Worm (Caenorhabditis elegans): ENCODE results near the gene spig-8.

DNA sequence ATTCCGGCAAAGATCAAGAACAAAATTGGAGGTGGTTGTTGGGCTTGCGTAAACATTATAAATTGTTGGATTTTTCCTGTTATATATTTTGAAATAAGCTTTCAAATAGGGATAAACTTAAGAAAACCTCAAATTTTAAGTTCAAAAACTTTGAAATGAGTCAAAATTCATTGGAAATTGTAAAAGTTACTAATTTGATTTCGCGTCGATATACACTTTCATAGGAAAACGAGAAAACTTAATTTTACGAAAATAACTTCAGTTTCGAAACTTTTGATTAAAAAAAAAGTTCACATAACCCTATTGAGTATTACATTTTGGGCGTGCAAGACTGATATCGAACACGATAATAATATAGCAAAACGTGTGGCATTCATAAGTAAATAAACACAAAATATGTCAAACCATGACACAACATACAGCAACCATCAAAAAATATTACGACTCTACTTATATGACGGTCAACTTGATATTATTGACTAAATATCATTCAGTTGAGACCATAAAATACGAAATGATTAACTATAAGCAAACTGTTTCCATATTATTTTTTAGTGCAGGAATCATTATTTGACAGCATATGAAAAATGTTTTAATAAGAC lies 41.5 kb downstream of the spig-8 start:
- TF ChIP-seq tra-4 (tag; optimal IDR thresholded peaks at IDR 0.05) (no peak), scrt-1 (GFP tag; IDR thresholded peaks at IDR 0.05) (no peak), flt-1 (GFP tag; IDR thresholded peaks at IDR 0.05) (no peak), ama-1 (optimal IDR thresholded peaks at IDR 0.05) (no peak), ceh-13 (GFP tag; optimal IDR thresholded peaks at IDR 0.05) (no peak), aly-1 (tag; optimal IDR thresholded peaks at IDR 0.05) (no peak), tbx-37 (GFP tag; conservative IDR thresholded peaks at IDR 0.05) (no peak), F13C5.2 (tag; optimal IDR thresholded peaks at IDR 0.05) (no peak), tbx-11 (GFP tag; IDR thresholded peaks at IDR 0.05) (no peak), sea-1 (GFP tag; conservative IDR thresholded peaks at IDR 0.05) (no peak)
